Fruit fly (Drosophila melanogaster): ENCODE results near the gene RpS8.

DNA sequence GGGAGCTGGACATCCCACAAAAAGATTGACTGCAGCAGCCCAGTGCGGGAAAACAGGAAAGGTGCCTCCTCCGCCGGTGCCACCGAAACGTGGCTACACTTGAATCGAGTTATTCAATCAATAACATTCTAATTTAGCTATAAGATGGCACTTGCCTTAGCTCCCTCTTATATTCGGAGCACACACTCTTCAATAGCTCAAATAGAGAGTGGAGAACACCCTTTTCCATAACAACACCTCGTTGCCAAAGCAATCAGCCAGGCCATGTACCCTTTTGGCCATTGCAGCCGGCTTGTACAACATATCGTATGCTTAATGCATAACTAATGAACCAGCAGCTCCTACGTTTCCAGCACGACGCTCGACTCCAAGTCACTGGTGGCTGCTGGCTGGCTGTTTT lies 23.6 kb upstream of the RpS8 start:
- TF ChIP-seq CG8478 (optimal IDR thresholded peaks at IDR 0.05) (no peak), pan (optimal IDR thresholded peaks at IDR 0.05) (no peak), usp (GFP tag; optimal IDR thresholded peaks at IDR 0.05) (no peak), psq (optimal IDR thresholded peaks at IDR 0.05) (no peak)

Data from whole organism.